Worm (Caenorhabditis elegans) whole organism, mixed stage, embryonic: ENCODE data around the gene C38C6.3.

Experiments used
- nhr-237 ChIP-seq: fragments of 150-350 bp; optimal IDR thresholded peaks from 2 replicates; lab custom pipeline; 2014; ENCODE audit warnings: missing biosample characterization, missing genetic modification characterization
- unc-39 ChIP-seq: fragments of 150-350 bp; optimal IDR thresholded peaks from 2 replicates; lab custom pipeline; 2014; ENCODE audit warnings: missing biosample characterization, missing genetic modification characterization

- TF ChIP-seq nhr-237 (tag; lab: Kevin White, UChicago) (no peak), unc-39 (tag; lab: Kevin White, UChicago) (no peak)
Observed at ce11 chrII:14618764-14619163, 14.2 kb upstream of the C38C6.3 start.
